Worm (Caenorhabditis elegans) whole organism, young adult: ENCODE results near the gene F38H4.4.

Source experiments
- B0035.1 ChIP-seq: sonication (generic microtip); optimal IDR thresholded peaks from 2 replicates; lab custom pipeline; 2016; ENCODE audit warnings: missing genetic modification characterization, mild to moderate bottlenecking, missing compliant biosample characterization, missing genotype, missing genetic modification reagents
- B0336.3 ChIP-seq: fragments of 200-800 bp; sonication (Bioruptor generic); IDR thresholded peaks from 2 replicates; pipeline ENCODE4 v1.3.6; 2022; ENCODE audit warnings: missing genetic modification characterization, missing compliant biosample characterization
- C06A6.2 ChIP-seq: fragments of 200-800 bp; sonication (Bioruptor generic); conservative IDR thresholded peaks from 2 replicates; pipeline ENCODE4 v1.3.6; 2022; ENCODE audit warnings: missing genetic modification characterization, missing compliant biosample characterization
- D2030.7 ChIP-seq: fragments of 200-800 bp; sonication (Bioruptor generic); IDR thresholded peaks from 2 replicates; pipeline ENCODE4 v1.3.6; 2022; ENCODE audit warnings: missing genetic modification reagents, missing genetic modification characterization, missing compliant biosample characterization
- F39B2.1 ChIP-seq: fragments of 200-800 bp; sonication (Bioruptor generic); IDR thresholded peaks from 2 replicates; pipeline ENCODE4 v1.3.6; 2022; ENCODE audit warnings: missing genetic modification reagents, missing genetic modification characterization, missing compliant biosample characterization
- F49E8.2 ChIP-seq: sonication (generic microtip); optimal IDR thresholded peaks from 3 replicates; lab custom pipeline; 2017; ENCODE audit warnings: missing genetic modification characterization, mild to moderate bottlenecking, missing compliant biosample characterization, antibody characterized with exemption, moderate library complexity; ENCODE audit not compliant: insufficient read depth
- Y53F4B.3 ChIP-seq: fragments of 200-800 bp; sonication (Bioruptor generic); IDR thresholded peaks from 2 replicates; pipeline ENCODE4 v1.3.6; 2022; ENCODE audit warnings: missing genetic modification reagents, missing genetic modification characterization, missing compliant biosample characterization
- Y79H2A.3 ChIP-seq: fragments of 200-800 bp; sonication (Bioruptor generic); conservative IDR thresholded peaks from 2 replicates; pipeline ENCODE4 v1.3.6; 2022; ENCODE audit warnings: missing genetic modification reagents, missing genetic modification characterization, missing compliant biosample characterization
- Y95B8A.8 ChIP-seq: fragments of 200-800 bp; sonication (Bioruptor generic); IDR thresholded peaks from 2 replicates; pipeline ENCODE4 v1.3.6; 2022; ENCODE audit warnings: missing genetic modification reagents, missing genetic modification characterization, missing compliant biosample characterization
- ZK185.1 ChIP-seq: sonication (generic microtip); optimal IDR thresholded peaks from 2 replicates; lab custom pipeline; 2016; ENCODE audit warnings: mild to moderate bottlenecking, missing genetic modification characterization, missing compliant biosample characterization; ENCODE audit not compliant: poor library complexity, severe bottlenecking
- akir-1 ChIP-seq: fragments of 200-800 bp; sonication (Bioruptor generic); optimal IDR thresholded peaks from 2 replicates; lab custom pipeline; 2018; ENCODE audit warnings: mild to moderate bottlenecking, missing genetic modification characterization, moderate library complexity, missing compliant biosample characterization
- ama-1 ChIP-seq, 3 experiments: fragments of 150-350 bp in 1 of 3; sonication (generic microtip) in 2 of 3; optimal IDR thresholded peaks; 2 replicates each; lab custom pipeline; 2014 to 2018; ENCODE audit warnings: missing biosample characterization in 2 of 3, missing genetic modification characterization in 2 of 3, missing genetic modification reagents in 2 of 3
- atf-7 ChIP-seq: sonication (generic microtip); optimal IDR thresholded peaks from 2 replicates; lab custom pipeline; 2017; ENCODE audit warnings: mild to moderate bottlenecking, missing genetic modification characterization, missing compliant biosample characterization
- athp-1 ChIP-seq: sonication (generic microtip); optimal IDR thresholded peaks from 2 replicates; lab custom pipeline; 2017; ENCODE audit warnings: mild to moderate bottlenecking, missing genetic modification characterization, missing compliant biosample characterization
- attf-3 ChIP-seq: fragments of 200-800 bp; sonication (Bioruptor generic); conservative IDR thresholded peaks from 2 replicates; pipeline ENCODE4 v1.3.6; 2022; ENCODE audit warnings: missing genetic modification reagents, missing genetic modification characterization, missing compliant biosample characterization
- attf-5 ChIP-seq: fragments of 200-800 bp; sonication (Bioruptor generic); optimal IDR thresholded peaks from 2 replicates; lab custom pipeline; 2018; ENCODE audit warnings: mild to moderate bottlenecking, missing genetic modification characterization, missing compliant biosample characterization
- cebp-1 ChIP-seq, 2 experiments: fragments of 200-800 bp in 1 of 2; sonication (Bioruptor generic) in 1 of 2; sonication (generic microtip) in 1 of 2; IDR thresholded peaks in 1 of 2; optimal IDR thresholded peaks in 1 of 2; 2 replicates each; pipeline versions ENCODE4 v1.3.6 to Lab custom; 2017 to 2022; ENCODE audit warnings: missing compliant biosample characterization in 2 of 2, missing genetic modification characterization in 2 of 2, mild to moderate bottlenecking in 1 of 2, missing genetic modification reagents in 1 of 2, moderate library complexity in 1 of 2
- cebp-2 ChIP-seq: fragments of 200-800 bp; sonication (Bioruptor generic); IDR thresholded peaks from 2 replicates; pipeline ENCODE4 v1.3.6; 2022; ENCODE audit warnings: missing genetic modification characterization, missing compliant biosample characterization
- ceh-58 ChIP-seq: fragments of 200-800 bp; sonication (Bioruptor generic); IDR thresholded peaks from 2 replicates; pipeline ENCODE4 v1.3.6; 2022; ENCODE audit warnings: missing genetic modification characterization, missing compliant biosample characterization
- ceh-79 ChIP-seq: sonication (generic microtip); optimal IDR thresholded peaks from 2 replicates; lab custom pipeline; 2017; ENCODE audit warnings: mild to moderate bottlenecking, missing genetic modification characterization, missing compliant biosample characterization
- chd-7 ChIP-seq: sonication (generic microtip); optimal IDR thresholded peaks from 2 replicates; lab custom pipeline; 2016; ENCODE audit warnings: mild to moderate bottlenecking, missing genetic modification characterization, moderate library complexity, missing compliant biosample characterization
- egl-44 ChIP-seq: fragments of 200-800 bp; sonication (Bioruptor generic); IDR thresholded peaks from 2 replicates; pipeline ENCODE4 v1.3.6; 2022; ENCODE audit warnings: missing genetic modification reagents, missing genetic modification characterization, missing compliant biosample characterization
- ekl-4 ChIP-seq: fragments of 200-800 bp; sonication (Bioruptor generic); IDR thresholded peaks from 2 replicates; pipeline ENCODE4 v1.3.6; 2022; ENCODE audit warnings: missing genetic modification reagents, missing genetic modification characterization, missing compliant biosample characterization
- hrde-1 ChIP-seq: sonication (generic microtip); optimal IDR thresholded peaks from 2 replicates; lab custom pipeline; 2016; ENCODE audit warnings: missing genetic modification characterization, mild to moderate bottlenecking, missing compliant biosample characterization, moderate library complexity, missing genotype, missing genetic modification reagents, borderline replicate concordance
- hsf-1 ChIP-seq: fragments of 200-800 bp; sonication (Bioruptor generic); IDR thresholded peaks from 2 replicates; pipeline ENCODE4 v1.3.6; 2022; ENCODE audit warnings: missing genetic modification reagents, missing genetic modification characterization, missing compliant biosample characterization
- let-526 ChIP-seq: fragments of 200-800 bp; sonication (Bioruptor generic); IDR thresholded peaks from 2 replicates; pipeline ENCODE4 v1.3.6; 2022; ENCODE audit warnings: missing genetic modification reagents, missing genetic modification characterization, missing compliant biosample characterization
- lin-26 ChIP-seq: fragments of 200-800 bp; sonication (Bioruptor generic); IDR thresholded peaks from 2 replicates; pipeline ENCODE4 v1.3.6; 2022; ENCODE audit warnings: missing genetic modification reagents, missing genetic modification characterization, missing compliant biosample characterization
- lsl-1 ChIP-seq: fragments of 200-800 bp; sonication (Bioruptor generic); optimal IDR thresholded peaks from 2 replicates; lab custom pipeline; 2018; ENCODE audit warnings: mild to moderate bottlenecking, missing genetic modification characterization, moderate library complexity, missing compliant biosample characterization
- madf-6 ChIP-seq: fragments of 200-800 bp; sonication (Bioruptor generic); IDR thresholded peaks from 2 replicates; pipeline ENCODE4 v1.3.6; 2022; ENCODE audit warnings: missing genetic modification reagents, missing genetic modification characterization, missing compliant biosample characterization
- madf-8 ChIP-seq: fragments of 200-800 bp; sonication (Bioruptor generic); conservative IDR thresholded peaks from 2 replicates; pipeline ENCODE4 v1.3.6; 2022; ENCODE audit warnings: missing genetic modification reagents, missing genetic modification characterization, missing compliant biosample characterization
- mcd-1 ChIP-seq: fragments of 200-800 bp; sonication (Bioruptor generic); IDR thresholded peaks from 2 replicates; pipeline ENCODE4 v1.3.6; 2022; ENCODE audit warnings: missing genetic modification reagents, missing genetic modification characterization, missing compliant biosample characterization
- nhr-120 ChIP-seq: fragments of 200-800 bp; sonication (Bioruptor generic); IDR thresholded peaks from 2 replicates; pipeline ENCODE4 v1.3.6; 2022; ENCODE audit warnings: missing genetic modification characterization, missing compliant biosample characterization
- pbrm-1 ChIP-seq: fragments of 200-800 bp; sonication (Bioruptor generic); IDR thresholded peaks from 2 replicates; pipeline ENCODE4 v1.3.6; 2022; ENCODE audit warnings: missing genetic modification reagents, missing genetic modification characterization, missing compliant biosample characterization
- pha-4 ChIP-seq: fragments of 150-350 bp; sonication (generic microtip); optimal IDR thresholded peaks from 2 replicates; lab custom pipeline; 2014; ENCODE audit warnings: missing biosample characterization, missing genetic modification reagents, missing genetic modification characterization
- repo-1 ChIP-seq: sonication (generic microtip); optimal IDR thresholded peaks from 2 replicates; lab custom pipeline; 2017; ENCODE audit warnings: mild to moderate bottlenecking, missing genetic modification characterization, missing compliant biosample characterization
- snpc-3.4 ChIP-seq: sonication (generic microtip); optimal IDR thresholded peaks from 2 replicates; lab custom pipeline; 2017; ENCODE audit warnings: missing genetic modification characterization, mild to moderate bottlenecking, missing compliant biosample characterization, antibody characterized with exemption, moderate library complexity, missing genotype, missing genetic modification reagents
- tbp1 ChIP-seq: fragments of 200-800 bp; sonication (Bioruptor generic); optimal IDR thresholded peaks from 2 replicates; lab custom pipeline; 2018; ENCODE audit warnings: mild to moderate bottlenecking, missing genetic modification characterization, missing compliant biosample characterization
- tbx-9 ChIP-seq: sonication (generic microtip); optimal IDR thresholded peaks from 2 replicates; lab custom pipeline; 2016; ENCODE audit warnings: borderline replicate concordance, missing genetic modification characterization, inconsistent platforms, missing compliant biosample characterization
- tlf-1 ChIP-seq: fragments of 200-800 bp; sonication (Bioruptor generic); optimal IDR thresholded peaks from 2 replicates; lab custom pipeline; 2018; ENCODE audit warnings: mild to moderate bottlenecking, missing genetic modification characterization, missing compliant biosample characterization
- unc-62 ChIP-seq: fragments of 150-350 bp; optimal IDR thresholded peaks from 2 replicates; lab custom pipeline; 2014; ENCODE audit warnings: missing biosample characterization, missing genetic modification reagents, missing genetic modification characterization
- xnd-1 ChIP-seq: sonication (generic microtip); optimal IDR thresholded peaks from 2 replicates; lab custom pipeline; 2016; ENCODE audit warnings: missing genotype, missing genetic modification reagents, missing genetic modification characterization, missing compliant biosample characterization
- ztf-25 ChIP-seq: fragments of 200-800 bp; sonication (Bioruptor generic); IDR thresholded peaks from 2 replicates; pipeline ENCODE4 v1.3.6; 2022; ENCODE audit warnings: missing genetic modification reagents, missing genetic modification characterization, missing compliant biosample characterization

The F38H4.4 gene

ce11 chrIV:11820067-11820913 lies 27.8 kb upstream of the F38H4.4 start (continued):
- peak; percentile 64 for TF ChIP-seq snpc-3.4 (tag; lab: Kevin White, UChicago)
- peak; percentile 43; the same call in 1 of the 2 replicates for TF ChIP-seq let-526 (GFP tag; lab: Robert Waterston, UW)
- peak; percentile 53 for TF ChIP-seq pbrm-1 (GFP tag; lab: Robert Waterston, UW)
- TF ChIP-seq ceh-79 = peak; percentile 58
- peak; percentile 46 for TF ChIP-seq tlf-1 (GFP tag; lab: Kevin White, UChicago)
- TF ChIP-seq athp-1 (tag; lab: Kevin White, UChicago) = peak; percentile 79
- TF ChIP-seq madf-6 (GFP tag; lab: Robert Waterston, UW) = peak; percentile 74
- TF ChIP-seq B0336.3 (GFP tag; lab: Robert Waterston, UW) = peak; percentile 72
- TF ChIP-seq atf-7 (tag; lab: Kevin White, UChicago) = peak; percentile 44
- peak; percentile 27 for TF ChIP-seq lsl-1 (GFP tag; lab: Kevin White, UChicago)
- TF ChIP-seq pha-4 = peak; percentile 53
- TF ChIP-seq nhr-120 (GFP tag; lab: Robert Waterston, UW) = no peak
- TF ChIP-seq F39B2.1 = peak; percentile 80
- TF ChIP-seq D2030.7 (GFP tag; lab: Robert Waterston, UW) = peak; percentile 27
- TF ChIP-seq ama-1 (optimal IDR thresholded peaks at IDR 0.05; lab: Kevin White, UChicago) = no peak
- peak; percentile 53 to 55 for TF ChIP-seq ama-1 (GFP tag; optimal IDR thresholded peaks at IDR 0.05; lab: Kevin White, UChicago)
- peak; percentile 63; the same call in 1 of the 2 replicates for TF ChIP-seq ceh-58
- no peak for TF ChIP-seq akir-1 (GFP tag; lab: Kevin White, UChicago)
- TF ChIP-seq Y95B8A.8 (GFP tag; lab: Robert Waterston, UW) = peak; percentile 60; the same call in 1 of the 2 replicates
- TF ChIP-seq attf-5 (GFP tag; lab: Kevin White, UChicago) = no peak
- TF ChIP-seq repo-1 (tag; lab: Kevin White, UChicago) = peak; percentile 64
- no peak for TF ChIP-seq tbx-9 (tag; lab: Kevin White, UChicago)
- TF ChIP-seq hrde-1 (tag; lab: Kevin White, UChicago) = peak; percentile 60
- peak; percentile 61; the same call in 1 of the 2 replicates for TF ChIP-seq ekl-4 (GFP tag; lab: Robert Waterston, UW)
- 0 out of 2 replicates have a peak, but pooled peaks have one; percentile 21 for TF ChIP-seq cebp-2 (GFP tag; lab: Robert Waterston, UW)
- 0 out of 2 replicates have a peak, but pooled peaks have one; percentile 7 for TF ChIP-seq egl-44 (GFP tag; lab: Robert Waterston, UW)
- no peak; the same call in 1 of the 2 replicates for TF ChIP-seq C06A6.2 (GFP tag; lab: Robert Waterston, UW)
- peak; percentile 12; the same call in 1 of the 2 replicates for TF ChIP-seq mcd-1 (GFP tag; lab: Robert Waterston, UW)
- TF ChIP-seq tbp1 (GFP tag; lab: Kevin White, UChicago) = peak; percentile 58
- TF ChIP-seq cebp-1 (GFP tag; IDR thresholded peaks at IDR 0.05; lab: Robert Waterston, UW) = no peak
- peak; percentile 55 for TF ChIP-seq cebp-1 (tag; optimal IDR thresholded peaks at IDR 0.05; lab: Kevin White, UChicago)
- TF ChIP-seq B0035.1 (tag; lab: Kevin White, UChicago) = peak; percentile 8
- peak; percentile 31 for TF ChIP-seq madf-8 (GFP tag; lab: Robert Waterston, UW)
- TF ChIP-seq ZK185.1 (tag; lab: Kevin White, UChicago) = peak; percentile 53
- TF ChIP-seq xnd-1 (tag; lab: Kevin White, UChicago) = peak; percentile 33
- no peak for TF ChIP-seq Y53F4B.3
- TF ChIP-seq hsf-1 (GFP tag; lab: Robert Waterston, UW) = peak; percentile 79
- peak; percentile 67 for TF ChIP-seq lin-26 (GFP tag; lab: Robert Waterston, UW)
- no peak for TF ChIP-seq unc-62 (GFP tag; lab: Kevin White, UChicago)
- TF ChIP-seq Y79H2A.3 (GFP tag; lab: Robert Waterston, UW) = peak; percentile 92
- TF ChIP-seq chd-7 = peak; percentile 14
- peak; percentile 89 for TF ChIP-seq F49E8.2 (tag; lab: Kevin White, UChicago)
- TF ChIP-seq attf-3 (GFP tag; lab: Robert Waterston, UW) = 0 out of 2 replicates have a peak, but pooled peaks have one; percentile 27
- peak; percentile 79; the same call in 1 of the 2 replicates for TF ChIP-seq ztf-25
